Worm (Caenorhabditis elegans) whole organism, mixed stage, embryonic: ENCODE measurements around the gene C16B8.3.

Source experiments
- M03D4.4 ChIP-seq: sonication (generic microtip); optimal IDR thresholded peaks from 2 replicates; lab custom pipeline; 2017; ENCODE audit warnings: mild to moderate bottlenecking, missing genetic modification characterization, missing compliant biosample characterization
- bed-3 ChIP-seq: fragments of 200-800 bp; sonication (Bioruptor generic); optimal IDR thresholded peaks from 3 replicates; lab custom pipeline; 2018; ENCODE audit warnings: mild to moderate bottlenecking, missing genetic modification characterization, moderate library complexity, missing compliant biosample characterization
- blmp-1 ChIP-seq: fragments of 150-350 bp; optimal IDR thresholded peaks from 2 replicates; lab custom pipeline; 2014; ENCODE audit warnings: missing biosample characterization, missing genetic modification characterization
- ceh-39 ChIP-seq: fragments of 150-350 bp; optimal IDR thresholded peaks from 2 replicates; lab custom pipeline; 2014; ENCODE audit warnings: missing biosample characterization, missing genetic modification characterization
- ceh-43 ChIP-seq: fragments of 200-800 bp; sonication (Bioruptor generic); optimal IDR thresholded peaks from 2 replicates; lab custom pipeline; 2018; ENCODE audit warnings: mild to moderate bottlenecking, missing genetic modification characterization, moderate library complexity, missing compliant biosample characterization
- ceh-83 ChIP-seq: fragments of 200-800 bp; sonication (Bioruptor generic); optimal IDR thresholded peaks from 2 replicates; lab custom pipeline; 2018; ENCODE audit warnings: mild to moderate bottlenecking, missing genetic modification characterization, missing compliant biosample characterization
- ces-1 ChIP-seq: fragments of 150-350 bp; optimal IDR thresholded peaks from 2 replicates; lab custom pipeline; 2014; ENCODE audit warnings: missing biosample characterization, missing genetic modification reagents, missing genetic modification characterization
- cnd-1 ChIP-seq: fragments of 200-800 bp; sonication (Bioruptor generic); optimal IDR thresholded peaks from 2 replicates; lab custom pipeline; 2018; ENCODE audit warnings: mild to moderate bottlenecking, missing genetic modification characterization, missing compliant biosample characterization
- drap-1 ChIP-seq: fragments of 200-800 bp; sonication (Bioruptor generic); optimal IDR thresholded peaks from 3 replicates; lab custom pipeline; 2018; ENCODE audit warnings: mild to moderate bottlenecking, missing genetic modification characterization, missing compliant biosample characterization
- elt-1 ChIP-seq: sonication (generic microtip); optimal IDR thresholded peaks from 2 replicates; lab custom pipeline; 2017; ENCODE audit warnings: missing genetic modification characterization, mild to moderate bottlenecking, missing compliant biosample characterization, antibody characterized with exemption, moderate library complexity, borderline replicate concordance; ENCODE audit not compliant: insufficient read depth
- elt-3 ChIP-seq: fragments of 150-350 bp; optimal IDR thresholded peaks from 2 replicates; lab custom pipeline; 2014; ENCODE audit warnings: missing biosample characterization, missing genetic modification characterization
- flh-1 ChIP-seq: fragments of 200-800 bp; sonication (Bioruptor generic); optimal IDR thresholded peaks from 2 replicates; lab custom pipeline; 2018; ENCODE audit warnings: mild to moderate bottlenecking, missing genetic modification characterization, moderate library complexity, missing compliant biosample characterization
- ham-2 ChIP-seq: fragments of 200-800 bp; sonication (Bioruptor generic); optimal IDR thresholded peaks from 2 replicates; lab custom pipeline; 2018; ENCODE audit warnings: mild to moderate bottlenecking, missing genetic modification characterization, missing compliant biosample characterization
- lin-13 ChIP-seq: fragments of 150-350 bp; optimal IDR thresholded peaks from 2 replicates; lab custom pipeline; 2014; ENCODE audit warnings: missing biosample characterization, missing genetic modification characterization
- lin-32 ChIP-seq: fragments of 200-800 bp; sonication (Bioruptor generic); optimal IDR thresholded peaks from 2 replicates; lab custom pipeline; 2018; ENCODE audit warnings: mild to moderate bottlenecking, missing genetic modification characterization, missing compliant biosample characterization
- lsy-2 ChIP-seq: fragments of 150-350 bp; optimal IDR thresholded peaks from 2 replicates; lab custom pipeline; 2014; ENCODE audit warnings: missing biosample characterization, missing genetic modification characterization
- mab-5 ChIP-seq: fragments of 150-350 bp; optimal IDR thresholded peaks from 2 replicates; lab custom pipeline; 2014; ENCODE audit warnings: missing biosample characterization, missing genetic modification characterization
- mep-1 ChIP-seq: fragments of 150-350 bp; optimal IDR thresholded peaks from 2 replicates; lab custom pipeline; 2017; ENCODE audit warnings: missing biosample characterization, missing genetic modification reagents, missing genetic modification characterization, inconsistent platforms
- mls-2 ChIP-seq: sonication (generic microtip); optimal IDR thresholded peaks from 2 replicates; lab custom pipeline; 2016; ENCODE audit warnings: mild to moderate bottlenecking, missing genetic modification characterization, moderate library complexity, missing compliant biosample characterization
- nhr-12 ChIP-seq: fragments of 150-350 bp; optimal IDR thresholded peaks from 2 replicates; lab custom pipeline; 2014; ENCODE audit warnings: missing biosample characterization, missing genetic modification characterization
- nhr-2 ChIP-seq: fragments of 150-350 bp; optimal IDR thresholded peaks from 2 replicates; lab custom pipeline; 2014; ENCODE audit warnings: missing biosample characterization, missing genetic modification characterization
- nhr-237 ChIP-seq: fragments of 150-350 bp; optimal IDR thresholded peaks from 2 replicates; lab custom pipeline; 2014; ENCODE audit warnings: missing biosample characterization, missing genetic modification characterization
- nhr-28 ChIP-seq: fragments of 150-350 bp; optimal IDR thresholded peaks from 2 replicates; lab custom pipeline; 2014; ENCODE audit warnings: missing biosample characterization, missing genetic modification characterization
- nhr-76 ChIP-seq: sonication (generic microtip); optimal IDR thresholded peaks from 2 replicates; lab custom pipeline; 2017; ENCODE audit warnings: missing biosample characterization, missing genetic modification characterization
- sem-2 ChIP-seq: fragments of 200-800 bp; sonication (Bioruptor generic); optimal IDR thresholded peaks from 2 replicates; lab custom pipeline; 2018; ENCODE audit warnings: mild to moderate bottlenecking, missing genetic modification characterization, missing compliant biosample characterization
- tbx-8 ChIP-seq: fragments of 200-800 bp; sonication (Bioruptor generic); optimal IDR thresholded peaks from 2 replicates; lab custom pipeline; 2018; ENCODE audit warnings: mild to moderate bottlenecking, missing genetic modification characterization, moderate library complexity, missing compliant biosample characterization
- unc-39 ChIP-seq: fragments of 150-350 bp; optimal IDR thresholded peaks from 2 replicates; lab custom pipeline; 2014; ENCODE audit warnings: missing biosample characterization, missing genetic modification characterization
- unc-62 ChIP-seq: fragments of 150-350 bp; optimal IDR thresholded peaks from 2 replicates; lab custom pipeline; 2014; ENCODE audit warnings: missing biosample characterization, missing genetic modification reagents, missing genetic modification characterization
- zip-8 ChIP-seq: fragments of 150-350 bp; optimal IDR thresholded peaks from 2 replicates; lab custom pipeline; 2014; ENCODE audit warnings: missing biosample characterization, missing genetic modification characterization

The C16B8.3 gene

DNA sequence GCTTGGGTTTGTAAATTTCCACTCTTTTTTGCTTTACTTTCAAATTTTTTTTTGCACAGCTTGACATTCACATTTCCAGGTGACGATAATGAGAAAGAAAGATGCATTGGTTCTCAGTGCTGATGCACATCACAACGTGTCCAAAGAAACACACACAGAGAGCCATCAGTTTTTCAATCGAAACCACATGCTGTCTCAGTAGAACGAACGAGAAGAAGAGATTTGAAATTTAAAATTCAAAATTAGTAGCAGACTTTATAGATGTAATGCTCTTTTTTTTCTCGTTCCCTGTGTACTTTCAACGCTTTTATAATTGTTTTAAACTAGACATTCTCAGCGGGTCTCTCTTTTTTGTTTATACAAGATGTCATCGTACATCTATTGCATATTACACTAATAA is 31.0 kb downstream of the C16B8.3 start:
- TF ChIP-seq zip-8 (tag; lab: Kevin White, UChicago) (no peak), cnd-1 (tag; lab: Kevin White, UChicago) (no peak), nhr-2 (tag; lab: Kevin White, UChicago) (no peak), nhr-76 (no peak), flh-1 (no peak), ceh-39 (tag; lab: Kevin White, UChicago) (no peak), blmp-1 (tag; lab: Kevin White, UChicago) (no peak), drap-1 (GFP tag; lab: Kevin White, UChicago) (no peak), tbx-8 (GFP tag; lab: Kevin White, UChicago) (no peak), ceh-83 (GFP tag; lab: Kevin White, UChicago) (no peak), nhr-28 (no peak), sem-2 (GFP tag; lab: Kevin White, UChicago) (no peak), mls-2 (tag; lab: Kevin White, UChicago) (no peak), unc-39 (no peak), nhr-237 (no peak), unc-62 (GFP tag; lab: Kevin White, UChicago) (no peak), lin-13 (tag; lab: Kevin White, UChicago) (no peak), mep-1 (tag; lab: Kevin White, UChicago) (no peak), ceh-43 (GFP tag; lab: Kevin White, UChicago) (no peak)

DNA sequence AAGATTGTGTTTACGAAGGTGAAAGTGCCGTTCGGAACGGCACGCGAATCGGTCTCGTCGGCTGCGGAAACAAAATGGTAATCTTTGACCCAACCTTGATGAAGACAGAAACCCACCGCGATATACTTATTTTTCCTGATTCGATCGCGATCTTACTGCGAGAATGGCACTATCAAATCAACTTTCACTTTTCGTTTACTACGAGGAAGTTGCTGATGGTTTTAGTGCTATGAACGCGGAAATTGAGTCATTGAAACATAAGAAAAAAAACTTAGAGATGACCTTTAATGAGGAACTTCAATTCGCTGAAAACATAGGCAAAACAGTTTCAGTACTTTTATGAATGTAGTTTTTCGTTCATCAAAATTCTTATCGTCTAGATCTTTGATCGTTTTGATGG is 35.7 kb downstream of the C16B8.3 start:
- TF ChIP-seq mep-1 (tag; lab: Kevin White, UChicago), result no peak
- no peak for TF ChIP-seq ceh-83 (GFP tag; lab: Kevin White, UChicago)
- no peak for TF ChIP-seq nhr-237
- TF ChIP-seq lin-32 (GFP tag; lab: Kevin White, UChicago), result no peak
- no peak for TF ChIP-seq mls-2 (tag; lab: Kevin White, UChicago)
- TF ChIP-seq bed-3 (GFP tag; lab: Kevin White, UChicago), result no peak
- TF ChIP-seq lin-13 (tag; lab: Kevin White, UChicago), result no peak
- no peak for TF ChIP-seq unc-62 (GFP tag; lab: Kevin White, UChicago)
- TF ChIP-seq tbx-8 (GFP tag; lab: Kevin White, UChicago), result no peak
- no peak for TF ChIP-seq nhr-12 (tag; lab: Kevin White, UChicago)
- TF ChIP-seq M03D4.4 (tag; lab: Kevin White, UChicago), result no peak
- TF ChIP-seq cnd-1 (tag; lab: Kevin White, UChicago), result no peak
- no peak for TF ChIP-seq lsy-2 (tag; lab: Kevin White, UChicago)
- no peak for TF ChIP-seq ces-1 (GFP tag; lab: Kevin White, UChicago)
- no peak for TF ChIP-seq elt-1 (tag; lab: Kevin White, UChicago)
- TF ChIP-seq blmp-1 (tag; lab: Kevin White, UChicago), result no peak

DNA sequence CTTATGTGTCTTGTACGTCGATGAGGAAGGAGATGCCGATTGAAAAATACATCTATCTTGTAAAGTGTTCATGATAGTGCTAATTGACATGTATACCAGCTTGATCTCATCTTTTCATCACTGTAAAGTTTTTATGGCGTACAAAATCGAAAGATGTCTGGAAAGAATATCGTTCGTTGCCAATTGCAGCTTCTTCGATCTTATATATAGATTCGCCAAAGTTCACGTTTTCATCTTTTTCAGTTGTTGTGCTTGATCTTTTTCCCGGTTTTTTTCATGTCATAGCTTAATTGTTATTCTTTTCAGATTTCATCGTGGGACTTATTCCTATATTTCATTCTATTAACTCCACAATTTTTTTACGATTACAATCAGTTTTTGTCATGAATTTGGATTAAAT is 37.1 kb downstream of the C16B8.3 start, which contains the start of gene adt-3:
Gene adt-3 (plus strand): TSS at position 301 of the 400 bp plus-strand sequence.
- TF ChIP-seq mls-2 (tag; lab: Kevin White, UChicago), result no peak
- no peak for TF ChIP-seq nhr-76
- TF ChIP-seq zip-8 (tag; lab: Kevin White, UChicago), result no peak
- no peak for TF ChIP-seq unc-39
- TF ChIP-seq nhr-237, result no peak
- TF ChIP-seq mab-5 (tag; lab: Kevin White, UChicago), result no peak
- TF ChIP-seq M03D4.4 (tag; lab: Kevin White, UChicago), result no peak
- TF ChIP-seq cnd-1 (tag; lab: Kevin White, UChicago), result no peak
- TF ChIP-seq lsy-2 (tag; lab: Kevin White, UChicago), result no peak
- TF ChIP-seq lin-32 (GFP tag; lab: Kevin White, UChicago), result no peak
- TF ChIP-seq ceh-39 (tag; lab: Kevin White, UChicago), result no peak
- TF ChIP-seq tbx-8 (GFP tag; lab: Kevin White, UChicago), result no peak
- TF ChIP-seq elt-3, result no peak

DNA sequence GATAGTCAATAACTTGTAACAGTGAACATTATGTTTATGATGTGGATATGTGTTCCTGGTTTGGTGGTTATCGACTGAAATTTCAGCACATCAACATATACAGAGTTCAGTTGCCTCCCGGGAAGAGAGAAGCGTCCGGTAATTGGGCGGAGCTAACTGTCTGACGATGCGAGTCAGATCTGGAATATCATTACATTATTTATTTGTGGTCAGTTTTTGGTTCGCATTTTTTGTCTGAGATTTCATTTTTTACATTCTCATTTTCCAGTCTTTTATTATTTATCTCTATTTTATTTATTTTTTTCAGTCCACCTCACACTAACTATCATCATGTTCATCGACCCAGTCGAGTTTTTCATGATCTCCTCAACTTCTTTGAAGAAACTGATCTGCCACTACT is 42.7 kb downstream of the C16B8.3 start, which contains the start of gene T22B2.1:
Gene T22B2.1 (plus strand): TSS at position 301 of the 400 bp plus-strand sequence.
- no peak for TF ChIP-seq lsy-2 (tag; lab: Kevin White, UChicago)
- TF ChIP-seq cnd-1 (tag; lab: Kevin White, UChicago), result no peak
- no peak for TF ChIP-seq ham-2 (GFP tag; lab: Kevin White, UChicago)
- no peak for TF ChIP-seq ces-1 (GFP tag; lab: Kevin White, UChicago)
- no peak for TF ChIP-seq mls-2 (tag; lab: Kevin White, UChicago)
- TF ChIP-seq blmp-1 (tag; lab: Kevin White, UChicago), result no peak
- TF ChIP-seq unc-62 (GFP tag; lab: Kevin White, UChicago), result no peak
- TF ChIP-seq drap-1 (GFP tag; lab: Kevin White, UChicago), result no peak
- no peak for TF ChIP-seq mep-1 (tag; lab: Kevin White, UChicago)
- TF ChIP-seq ceh-83 (GFP tag; lab: Kevin White, UChicago), result no peak
- TF ChIP-seq bed-3 (GFP tag; lab: Kevin White, UChicago), result no peak
